Worm (Caenorhabditis elegans): ENCODE results near the gene srw-79.

srw-79 gene

DNA sequence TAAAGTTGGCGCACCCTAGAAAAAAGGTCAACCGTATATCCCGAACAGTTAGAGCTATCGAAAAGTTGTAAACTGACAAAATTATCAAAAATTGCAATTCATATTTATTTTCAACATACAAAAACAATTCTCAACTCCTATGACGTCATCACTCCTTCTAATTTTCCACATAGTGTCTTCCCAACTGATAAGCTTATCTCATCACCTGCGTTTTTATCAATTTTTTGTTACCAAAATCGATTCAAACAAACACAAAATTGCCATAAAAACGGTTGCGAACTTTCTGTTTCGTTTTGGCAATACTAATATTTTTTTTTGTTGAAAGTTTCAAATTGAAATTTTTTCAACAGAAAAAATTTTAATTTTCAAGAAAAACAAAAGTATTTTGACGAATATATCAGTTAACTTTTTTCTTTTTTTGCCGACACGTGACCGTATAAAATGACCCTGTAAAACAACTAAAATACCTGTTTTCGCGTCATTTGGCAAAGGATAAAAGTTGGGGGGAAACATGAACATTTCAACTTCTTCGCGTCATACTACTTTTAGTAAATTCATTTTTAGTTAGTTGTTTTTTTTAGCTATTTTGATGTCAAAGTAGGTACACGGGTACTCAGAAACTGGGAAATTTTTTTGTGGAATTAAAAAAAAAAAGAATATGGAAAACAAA, 29.2 kb downstream of the srw-79 start (continued):
- TF ChIP-seq snpc-1.2 (GFP tag; IDR thresholded peaks at IDR 0.05) (no peak), nhr-28 (tag; optimal IDR thresholded peaks at IDR 0.05) (peak; percentile 70), lim-7 (GFP tag; IDR thresholded peaks at IDR 0.05) (no peak), daf-19 (GFP tag; conservative IDR thresholded peaks at IDR 0.05) (no peak), F10B5.3 (tag; optimal IDR thresholded peaks at IDR 0.05) (no peak), lin-15B (tag; optimal IDR thresholded peaks at IDR 0.05) (no peak), hif-1 (tag; optimal IDR thresholded peaks at IDR 0.05) (no peak), nhr-25 (tag; optimal IDR thresholded peaks at IDR 0.05; ENCODE audit: borderline replicate concordance, insufficient read depth) (no peak), mes-2 (tag; optimal IDR thresholded peaks at IDR 0.05; ENCODE audit: poor library complexity, severe bottlenecking) (peak; percentile 26), vab-7 (GFP tag; IDR thresholded peaks at IDR 0.05) (no peak), R02D3.7 (tag; optimal IDR thresholded peaks at IDR 0.05) (no peak), lin-29 (GFP tag; IDR thresholded peaks at IDR 0.05) (no peak), unc-130 (GFP tag; optimal IDR thresholded peaks at IDR 0.05) (no peak), spr-3 (GFP tag; optimal IDR thresholded peaks at IDR 0.05) (no peak), dmd-6 (GFP tag; IDR thresholded peaks at IDR 0.05) (peak; percentile 89), lin-39 (tag; optimal IDR thresholded peaks at IDR 0.05) (no peak), hlh-30 (tag; optimal IDR thresholded peaks at IDR 0.05; ENCODE audit: insufficient read depth) (peak; percentile 18), attf-4 (tag; optimal IDR thresholded peaks at IDR 0.05) (no peak), dmd-8 (GFP tag; IDR thresholded peaks at IDR 0.05) (no peak), cey-2 (tag; optimal IDR thresholded peaks at IDR 0.05; ENCODE audit: borderline replicate concordance, insufficient read depth) (no peak), zag-1 (tag; optimal IDR thresholded peaks at IDR 0.05) (no peak), nhr-237 (tag; optimal IDR thresholded peaks at IDR 0.05) (no peak), lin-38 (GFP tag; IDR thresholded peaks at IDR 0.05) (no peak), mdt-29 (GFP tag; IDR thresholded peaks at IDR 0.05) (no peak), fkh-10 (GFP tag; optimal IDR thresholded peaks at IDR 0.05) (no peak), saeg-2 (GFP tag; IDR thresholded peaks at IDR 0.05) (no peak), lin-13 (GFP tag; optimal IDR thresholded peaks at IDR 0.05) (peak; percentile 2), T20F7.1 (GFP tag; optimal IDR thresholded peaks at IDR 0.05) (peak; percentile 14), aha-1 (tag) (peak; percentile 38), nhr-6 (tag; optimal IDR thresholded peaks at IDR 0.05) (no peak), D1046.2 (GFP tag; IDR thresholded peaks at IDR 0.05) (no peak), ces-1 (GFP tag; optimal IDR thresholded peaks at IDR 0.05) (no peak), mep-1 (tag; optimal IDR thresholded peaks at IDR 0.05) (peak; percentile 37), daf-8 (GFP tag; IDR thresholded peaks at IDR 0.05) (no peak), F37D6.2 (tag; optimal IDR thresholded peaks at IDR 0.05) (no peak), dmd-9 (GFP tag; IDR thresholded peaks at IDR 0.05) (no peak), ZK546.5 (tag; optimal IDR thresholded peaks at IDR 0.05) (no peak), gei-8 (GFP tag; optimal IDR thresholded peaks at IDR 0.05) (no peak), skn-1 (tag; optimal IDR thresholded peaks at IDR 0.05) (no peak), unc-62 (GFP tag; optimal IDR thresholded peaks at IDR 0.05 in 1 of 2) (no peak), unc-62 (tag; optimal IDR thresholded peaks at IDR 0.05) (no peak), ztf-7 (tag; optimal IDR thresholded peaks at IDR 0.05) (no peak), tra-1 (GFP tag; IDR thresholded peaks at IDR 0.05) (no peak), F44E2.7 (GFP tag; IDR thresholded peaks at IDR 0.05) (no peak), mxl-3 (GFP tag; optimal IDR thresholded peaks at IDR 0.05) (peak; percentile 2), Y5F2A.4 (GFP tag; optimal IDR thresholded peaks at IDR 0.05) (no peak), aly-2 (tag; optimal IDR thresholded peaks at IDR 0.05) (no peak), ceh-32 (tag; optimal IDR thresholded peaks at IDR 0.05; ENCODE audit: poor library complexity) (no peak), nhr-41 (GFP tag; IDR thresholded peaks at IDR 0.05) (no peak), nhr-10 (tag; optimal IDR thresholded peaks at IDR 0.05) (no peak), zip-11 (GFP tag; IDR thresholded peaks at IDR 0.05) (no peak)

All from whole organism, L4 larva.